Worm (Caenorhabditis elegans): ENCODE results near the gene gpa-6.

The gpa-6 gene

DNA sequence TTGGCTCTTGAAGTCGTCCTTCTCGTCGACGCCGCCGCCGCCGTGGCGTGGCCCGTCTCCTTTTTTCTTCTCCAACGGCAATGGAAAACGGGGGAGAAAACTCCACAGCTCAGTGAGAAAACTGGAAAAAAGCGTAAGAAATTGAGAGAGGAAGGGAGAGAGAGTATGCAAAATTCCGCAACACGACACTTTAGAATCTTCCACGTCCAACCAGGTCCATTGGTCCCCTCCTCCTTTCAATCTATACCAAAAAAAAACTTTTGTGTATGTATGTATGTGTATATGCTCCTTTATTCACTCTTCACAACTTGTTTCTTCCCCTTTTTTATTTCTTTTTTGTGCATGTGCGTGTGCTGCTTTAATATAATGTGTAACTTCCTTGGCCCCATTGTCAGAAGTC lies 18.0 kb downstream of the gpa-6 start:
- TF ChIP-seq B0336.3 (GFP tag; IDR thresholded peaks at IDR 0.05) (no peak), unc-62 (GFP tag; optimal IDR thresholded peaks at IDR 0.05) (no peak), hmg-20 (GFP tag; IDR thresholded peaks at IDR 0.05) (no peak), lsy-27 (tag; optimal IDR thresholded peaks at IDR 0.05; ENCODE audit: borderline replicate concordance, insufficient read depth) (no peak), F22D6.2 (tag; optimal IDR thresholded peaks at IDR 0.05) (no peak), pbrm-1 (GFP tag; IDR thresholded peaks at IDR 0.05) (no peak), pha-4 (tag; optimal IDR thresholded peaks at IDR 0.05) (no peak), attf-6 (GFP tag; IDR thresholded peaks at IDR 0.05) (no peak), lin-40 (tag; optimal IDR thresholded peaks at IDR 0.05) (no peak), hlh-12 (tag; optimal IDR thresholded peaks at IDR 0.05) (no peak), ceh-40 (GFP tag; IDR thresholded peaks at IDR 0.05) (no peak), xnd-1 (tag; optimal IDR thresholded peaks at IDR 0.05) (no peak), B0019.2 (GFP tag; conservative IDR thresholded peaks at IDR 0.05) (no peak), sdz-38 (tag; optimal IDR thresholded peaks at IDR 0.05) (no peak), madf-6 (GFP tag; IDR thresholded peaks at IDR 0.05) (no peak), sea-2 (GFP tag; IDR thresholded peaks at IDR 0.05) (no peak), nhr-120 (GFP tag; IDR thresholded peaks at IDR 0.05) (no peak)

DNA sequence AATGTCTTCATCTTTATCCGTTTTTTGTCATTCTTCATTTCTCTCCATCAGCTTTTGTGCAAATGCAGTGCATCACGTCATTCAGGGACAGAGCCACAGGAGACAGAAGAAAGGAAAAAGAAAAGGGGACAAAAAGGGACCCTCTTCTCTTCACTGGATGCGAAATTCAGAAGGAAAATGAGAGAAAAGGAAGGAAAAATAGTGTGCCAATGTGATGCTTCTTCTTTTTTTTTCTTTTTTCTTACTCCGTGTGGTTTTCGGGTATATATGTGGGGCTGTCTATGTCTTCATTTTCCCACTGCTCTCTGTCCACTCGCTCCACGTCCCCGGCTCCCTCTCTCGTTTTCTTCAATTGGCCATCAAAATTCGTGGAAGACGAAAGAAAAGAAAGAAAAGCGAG lies 19.5 kb downstream of the gpa-6 start:
- TF ChIP-seq F49E8.2 (tag; optimal IDR thresholded peaks at IDR 0.05; ENCODE audit: insufficient read depth) (no peak), snpc-1.1 (tag; optimal IDR thresholded peaks at IDR 0.05; ENCODE audit: insufficient read depth) (no peak), C17E4.6 (GFP tag; IDR thresholded peaks at IDR 0.05) (no peak), F55B11.4 (tag; optimal IDR thresholded peaks at IDR 0.05; ENCODE audit: borderline replicate concordance, insufficient read depth) (no peak), K12H6.12 (tag; optimal IDR thresholded peaks at IDR 0.05) (peak; percentile 39), B0261.1 (tag; optimal IDR thresholded peaks at IDR 0.05) (no peak), ztf-28 (GFP tag; IDR thresholded peaks at IDR 0.05) (no peak), zfh-2 (GFP tag; conservative IDR thresholded peaks at IDR 0.05) (peak; percentile 38; the same call in 1 of the 2 replicates), sptf-2 (GFP tag; optimal IDR thresholded peaks at IDR 0.05) (no peak), lin-40 (tag; optimal IDR thresholded peaks at IDR 0.05) (peak; percentile 10), chd-7 (tag; optimal IDR thresholded peaks at IDR 0.05) (peak; percentile 1), lsy-27 (tag; optimal IDR thresholded peaks at IDR 0.05; ENCODE audit: borderline replicate concordance, insufficient read depth) (no peak)

DNA sequence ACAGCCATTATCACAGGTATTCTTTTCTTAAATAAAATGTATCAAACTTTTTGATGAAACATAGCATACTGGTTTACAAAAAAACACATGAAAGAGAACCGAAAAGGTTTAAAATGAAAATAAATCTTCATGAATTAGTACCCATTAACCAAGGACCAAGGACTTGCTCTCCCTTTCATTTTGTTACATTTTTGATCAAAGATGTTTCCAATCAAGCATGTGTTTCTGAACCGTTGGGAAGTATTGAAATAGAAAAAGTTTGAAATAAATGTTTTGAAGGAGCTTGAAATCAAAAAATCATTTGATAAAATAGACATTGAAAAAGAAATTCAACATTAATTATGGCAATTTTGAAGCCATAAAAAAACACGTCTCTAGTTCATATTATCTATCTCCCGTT lies 21.5 kb downstream of the gpa-6 start:
- TF ChIP-seq egl-44 (GFP tag; IDR thresholded peaks at IDR 0.05) = no peak
- TF ChIP-seq ztf-3 (GFP tag; optimal IDR thresholded peaks at IDR 0.05) = no peak
- no peak for TF ChIP-seq nhr-80 (tag; optimal IDR thresholded peaks at IDR 0.05)
- TF ChIP-seq madf-10 (tag; optimal IDR thresholded peaks at IDR 0.05) = no peak
- TF ChIP-seq Y67H2A.10 (GFP tag; conservative IDR thresholded peaks at IDR 0.05) = no peak
- TF ChIP-seq F57C9.4 (tag; optimal IDR thresholded peaks at IDR 0.05) = no peak
- no peak for TF ChIP-seq lsy-27 (tag; optimal IDR thresholded peaks at IDR 0.05; ENCODE audit: borderline replicate concordance, insufficient read depth)
- no peak for TF ChIP-seq xnd-1 (tag; optimal IDR thresholded peaks at IDR 0.05)
- TF ChIP-seq snpc-4 (GFP tag; optimal IDR thresholded peaks at IDR 0.05) = no peak
- no peak for TF ChIP-seq snpc-4 (tag; optimal IDR thresholded peaks at IDR 0.05)
- no peak for TF ChIP-seq hlh-26 (GFP tag; conservative IDR thresholded peaks at IDR 0.05)
- TF ChIP-seq nhr-27 (tag; optimal IDR thresholded peaks at IDR 0.05) = no peak
- no peak for TF ChIP-seq dpff-1 (tag; optimal IDR thresholded peaks at IDR 0.05)
- TF ChIP-seq unc-130 (GFP tag; optimal IDR thresholded peaks at IDR 0.05) = no peak
